Worm (Caenorhabditis elegans) whole organism, late embryonic: Measurements from ENCODE around the gene ZK354.8.

Source experiments
- ama-1 ChIP-seq: fragments of 150-350 bp; optimal IDR thresholded peaks from 2 replicates; lab custom pipeline; 2014
- ceh-18 ChIP-seq: sonication (generic microtip); optimal IDR thresholded peaks from 2 replicates; lab custom pipeline; 2016; ENCODE audit warnings: missing genetic modification characterization, missing compliant biosample characterization
- ceh-9 ChIP-seq: sonication (generic microtip); optimal IDR thresholded peaks from 2 replicates; lab custom pipeline; 2016; ENCODE audit warnings: mild to moderate bottlenecking, missing genetic modification characterization, inconsistent platforms, missing compliant biosample characterization
- elt-4 ChIP-seq: sonication (generic microtip); optimal IDR thresholded peaks from 2 replicates; lab custom pipeline; 2016; ENCODE audit warnings: missing genetic modification characterization, missing compliant biosample characterization
- ets-4 ChIP-seq: sonication (generic microtip); optimal IDR thresholded peaks from 2 replicates; lab custom pipeline; 2016; ENCODE audit warnings: missing genetic modification characterization, missing compliant biosample characterization
- fkh-10 ChIP-seq: fragments of 150-350 bp; optimal IDR thresholded peaks from 2 replicates; lab custom pipeline; 2014; ENCODE audit warnings: missing biosample characterization, missing genetic modification reagents, missing genetic modification characterization
- gmeb-2 ChIP-seq: sonication (generic microtip); optimal IDR thresholded peaks from 2 replicates; lab custom pipeline; 2016; ENCODE audit warnings: missing genetic modification characterization, inconsistent platforms, missing compliant biosample characterization
- pat-9 ChIP-seq: fragments of 200-800 bp; sonication (Bioruptor generic); optimal IDR thresholded peaks from 2 replicates; lab custom pipeline; 2018; ENCODE audit warnings: mild to moderate bottlenecking, missing genetic modification characterization, moderate library complexity, missing compliant biosample characterization
- pha-4 ChIP-seq: fragments of 150-350 bp; optimal IDR thresholded peaks from 2 replicates; lab custom pipeline; 2018; ENCODE audit warnings: missing biosample characterization, missing genetic modification reagents, missing genetic modification characterization
- unc-86 ChIP-seq: sonication (generic microtip); optimal IDR thresholded peaks from 2 replicates; lab custom pipeline; 2016; ENCODE audit warnings: missing genetic modification characterization, missing compliant biosample characterization

DNA sequence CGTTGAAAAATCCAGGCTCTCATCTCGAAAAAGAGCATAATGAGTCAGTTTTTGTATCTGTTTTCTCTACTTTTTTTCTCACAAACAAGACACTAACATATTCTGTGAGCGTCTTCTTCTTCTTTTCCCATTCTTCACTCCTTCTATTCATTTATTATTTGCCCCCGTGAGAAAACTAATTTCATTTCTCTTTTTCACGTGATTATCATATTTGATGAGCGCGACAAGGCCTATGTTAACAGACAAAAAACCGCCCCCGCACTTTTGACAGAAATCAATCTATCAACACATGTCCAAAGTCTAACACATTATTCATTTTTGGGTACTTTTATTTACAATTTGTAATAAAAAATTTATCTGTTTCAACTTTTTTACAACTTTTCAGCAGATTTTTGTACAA, 31.7 kb upstream of the ZK354.8 start:
- TF ChIP-seq gmeb-2 (tag; lab: Kevin White, UChicago) (no peak), ama-1 (lab: Kevin White, UChicago) (no peak), ets-4 (tag; lab: Kevin White, UChicago) (no peak), ceh-9 (no peak), unc-86 (tag; lab: Kevin White, UChicago) (no peak), elt-4 (no peak), pha-4 (no peak), pat-9 (no peak), ceh-18 (tag; lab: Kevin White, UChicago) (no peak), fkh-10 (GFP tag; lab: Kevin White, UChicago) (no peak)
